Worm (Caenorhabditis elegans) whole organism, midembryonic: ENCODE results near the gene apl-1.

Source experiments
- flt-1 ChIP-seq: fragments of 200-800 bp; sonication (Bioruptor generic); IDR thresholded peaks from 2 replicates; pipeline ENCODE4 v1.3.6; 2022; ENCODE audit warnings: missing genetic modification characterization, missing compliant biosample characterization
- med-1 ChIP-seq: sonication (generic microtip); optimal IDR thresholded peaks from 2 replicates; lab custom pipeline; 2017; ENCODE audit warnings: missing genetic modification characterization, mild to moderate bottlenecking, missing compliant biosample characterization, antibody characterized with exemption, missing genetic modification reagents; ENCODE audit not compliant: insufficient read depth
- ref-1 ChIP-seq: fragments of 200-800 bp; sonication (Bioruptor generic); conservative IDR thresholded peaks from 2 replicates; pipeline ENCODE4 v1.3.6; 2022; ENCODE audit warnings: missing genetic modification reagents, missing genetic modification characterization, missing compliant biosample characterization
- tab-1 ChIP-seq: fragments of 200-800 bp; sonication (Bioruptor generic); IDR thresholded peaks from 2 replicates; pipeline ENCODE4 v1.3.6; 2022; ENCODE audit warnings: missing genetic modification characterization, missing compliant biosample characterization

ce11 chrX:5111894-5112293, 4.8 kb downstream of the apl-1 start:
- TF ChIP-seq ref-1 (GFP tag; lab: Robert Waterston, UW) (no peak), med-1 (GFP tag; lab: Kevin White, UChicago) (no peak), flt-1 (GFP tag; lab: Robert Waterston, UW) (no peak), tab-1 (GFP tag; lab: Robert Waterston, UW) (no peak)
